Fruit fly (Drosophila melanogaster) whole organism, embryonic: ENCODE data around the gene ver.

Experiments used
- B-H1 ChIP-seq: fragments of 200-800 bp; sonication (Bioruptor generic); IDR thresholded peaks from 3 replicates; pipeline ENCODE4 v1.3.6; 2022; ENCODE audit warnings: missing biosample characterization, missing genetic modification characterization
- Blimp-1 ChIP-seq: fragments of 200-800 bp; sonication (Bioruptor generic); optimal IDR thresholded peaks from 3 replicates; lab custom pipeline; 2018; ENCODE audit warnings: missing biosample characterization, missing genetic modification characterization, mild to moderate bottlenecking, moderate library complexity, missing genetic modification reagents
- C15 ChIP-seq: fragments of 200-800 bp; sonication (Bioruptor generic); IDR thresholded peaks from 3 replicates; pipeline ENCODE4 v1.3.6; 2022; ENCODE audit warnings: missing biosample characterization, missing genetic modification characterization
- CG13296 ChIP-seq: fragments of 200-800 bp; sonication (Bioruptor generic); optimal IDR thresholded peaks from 3 replicates; lab custom pipeline; 2018; ENCODE audit warnings: missing biosample characterization, mild to moderate bottlenecking, missing genetic modification characterization
- CG15601 ChIP-seq: fragments of 200-800 bp; sonication (Bioruptor generic); optimal IDR thresholded peaks from 3 replicates; lab custom pipeline; 2019; ENCODE audit warnings: missing biosample characterization, mild to moderate bottlenecking, missing genetic modification characterization, moderate library complexity
- CG17802 ChIP-seq: fragments of 200-800 bp; sonication (Bioruptor generic); optimal IDR thresholded peaks from 2 replicates; lab custom pipeline; 2018; ENCODE audit warnings: missing biosample characterization, mild to moderate bottlenecking, missing genetic modification characterization, moderate library complexity
- CG32772 ChIP-seq: fragments of 200-800 bp; sonication (Bioruptor generic); IDR thresholded peaks from 2 replicates; pipeline ENCODE4 v1.3.6; 2022; ENCODE audit warnings: missing biosample characterization, missing genetic modification characterization
- CG4360 ChIP-seq: fragments of 200-800 bp; sonication (Bioruptor generic); IDR thresholded peaks from 2 replicates; pipeline ENCODE4 v1.3.6; 2022; ENCODE audit warnings: missing biosample characterization, missing genetic modification characterization
- CG4730 ChIP-seq: fragments of 200-800 bp; sonication (Bioruptor generic); IDR thresholded peaks from 2 replicates; pipeline ENCODE4 v1.3.6; 2022; ENCODE audit warnings: missing biosample characterization, missing genetic modification characterization
- CG4820 ChIP-seq: fragments of 200-800 bp; sonication (Bioruptor generic); optimal IDR thresholded peaks from 3 replicates; lab custom pipeline; 2016; ENCODE audit warnings: missing biosample characterization, missing genetic modification characterization
- CG5245 ChIP-seq: fragments of 200-800 bp; sonication (Bioruptor generic); optimal IDR thresholded peaks from 3 replicates; lab custom pipeline; 2016; ENCODE audit warnings: missing biosample characterization, missing genetic modification characterization
- CG6272 ChIP-seq: fragments of 200-800 bp; sonication (Bioruptor generic); IDR thresholded peaks from 2 replicates; pipeline ENCODE4 v1.3.6; 2022; ENCODE audit warnings: missing biosample characterization, missing genetic modification characterization
- CG6791 ChIP-seq: fragments of 200-800 bp; sonication (Bioruptor generic); IDR thresholded peaks from 3 replicates; pipeline ENCODE4 v1.3.6; 2022; ENCODE audit warnings: missing biosample characterization, missing genetic modification characterization; ENCODE audit not compliant: partially characterized antibody
- CG7745 ChIP-seq: fragments of 200-800 bp; sonication (Bioruptor generic); optimal IDR thresholded peaks from 2 replicates; lab custom pipeline; 2018; ENCODE audit warnings: missing biosample characterization, mild to moderate bottlenecking, missing genetic modification characterization, moderate library complexity
- CG7839 ChIP-seq: fragments of 200-800 bp; sonication (Bioruptor generic); optimal IDR thresholded peaks from 3 replicates; lab custom pipeline; 2018; ENCODE audit warnings: missing biosample characterization, mild to moderate bottlenecking, missing genetic modification characterization, moderate library complexity
- CG8924 ChIP-seq: fragments of 200-800 bp; optimal IDR thresholded peaks from 3 replicates; lab custom pipeline; 2019; ENCODE audit warnings: missing biosample characterization, mild to moderate bottlenecking, missing genetic modification characterization, moderate library complexity
- CTCF ChIP-seq: fragments of 200-800 bp; sonication (Bioruptor generic); optimal IDR thresholded peaks from 2 replicates; lab custom pipeline; 2017; ENCODE audit warnings: missing biosample characterization, mild to moderate bottlenecking, missing genetic modification characterization, moderate library complexity
- Dfd ChIP-seq, 2 experiments: fragments of >200 bp; optimal IDR thresholded peaks; 2 replicates each; lab custom pipeline; 2017; ENCODE audit warnings: missing biosample characterization in 2 of 2, missing genetic modification characterization in 2 of 2
- Dip3 ChIP-seq: fragments of 200-800 bp; sonication (Bioruptor generic); optimal IDR thresholded peaks from 3 replicates; lab custom pipeline; 2016; ENCODE audit warnings: missing biosample characterization, missing genetic modification characterization
- Lhr ChIP-seq: fragments of 200-800 bp; sonication (Bioruptor generic); optimal IDR thresholded peaks from 3 replicates; lab custom pipeline; 2017; ENCODE audit warnings: mild to moderate bottlenecking, missing biosample characterization, missing genetic modification reagents, missing genetic modification characterization
- Usf ChIP-seq: fragments of 200-800 bp; sonication (Bioruptor generic); optimal IDR thresholded peaks from 2 replicates; lab custom pipeline; 2017; ENCODE audit warnings: missing genotype, missing biosample characterization, missing genetic modification characterization
- ap ChIP-seq: fragments of 200-800 bp; sonication (Bioruptor generic); IDR thresholded peaks from 2 replicates; pipeline ENCODE4 v1.3.6; 2022; ENCODE audit warnings: missing biosample characterization, missing genetic modification characterization
- az2 ChIP-seq: fragments of 200-800 bp; sonication (Bioruptor generic); optimal IDR thresholded peaks from 3 replicates; lab custom pipeline; 2016; ENCODE audit warnings: missing biosample characterization, missing genetic modification characterization
- corto ChIP-seq: fragments of 200-800 bp; sonication (Bioruptor generic); optimal IDR thresholded peaks from 2 replicates; lab custom pipeline; 2016; ENCODE audit warnings: missing biosample characterization, mild to moderate bottlenecking, missing genetic modification characterization, moderate library complexity
- croc ChIP-seq: fragments of 200-800 bp; sonication (Bioruptor generic); conservative IDR thresholded peaks from 3 replicates; pipeline ENCODE4 v1.3.6; 2022; ENCODE audit warnings: missing biosample characterization, missing genetic modification characterization
- cwo ChIP-seq: fragments of 200-800 bp; sonication (Bioruptor generic); optimal IDR thresholded peaks from 3 replicates; lab custom pipeline; 2017; ENCODE audit warnings: missing biosample characterization, missing genetic modification characterization, mild to moderate bottlenecking, moderate library complexity, missing genetic modification reagents
- fd3F ChIP-seq: fragments of 200-800 bp; sonication (Bioruptor generic); optimal IDR thresholded peaks from 2 replicates; lab custom pipeline; 2018; ENCODE audit warnings: missing biosample characterization, mild to moderate bottlenecking, missing genetic modification characterization, moderate library complexity
- fd96Cb ChIP-seq: fragments of 200-800 bp; sonication (Bioruptor generic); optimal IDR thresholded peaks from 2 replicates; lab custom pipeline; 2018; ENCODE audit warnings: missing biosample characterization, mild to moderate bottlenecking, missing genetic modification characterization, moderate library complexity
- ftz-f1 ChIP-seq: fragments of 200-800 bp; sonication (Bioruptor generic); optimal IDR thresholded peaks from 2 replicates; lab custom pipeline; 2016; ENCODE audit warnings: missing biosample characterization, missing genetic modification characterization
- gt ChIP-seq: fragments of 200-800 bp; sonication (Bioruptor generic); IDR thresholded peaks from 2 replicates; pipeline ENCODE4 v1.3.6; 2022; ENCODE audit warnings: missing biosample characterization, missing genetic modification characterization
- hb ChIP-seq: fragments of 200-800 bp; sonication (Bioruptor generic); IDR thresholded peaks from 3 replicates; pipeline ENCODE4 v1.3.6; 2022; ENCODE audit warnings: missing biosample characterization, missing genetic modification characterization; ENCODE audit not compliant: partially characterized antibody
- hkb ChIP-seq, 2 experiments: fragments of 200-800 bp in 1 of 2; fragments of >200 bp in 1 of 2; sonication (Bioruptor generic) in 1 of 2; IDR thresholded peaks in 1 of 2; optimal IDR thresholded peaks in 1 of 2; 2 replicates each; pipeline versions ENCODE4 v1.3.6 to Lab custom; 2017 to 2022; ENCODE audit warnings: missing biosample characterization in 1 of 2, missing genetic modification characterization in 1 of 2
- klu ChIP-seq: fragments of 200-800 bp; sonication (Bioruptor generic); IDR thresholded peaks from 2 replicates; pipeline ENCODE4 v1.3.6; 2022; ENCODE audit warnings: missing biosample characterization, missing genetic modification characterization
- knrl ChIP-seq: fragments of 200-800 bp; sonication (Bioruptor generic); IDR thresholded peaks from 3 replicates; pipeline ENCODE4 v1.3.6; 2022; ENCODE audit warnings: missing biosample characterization, missing genetic modification characterization; ENCODE audit not compliant: partially characterized antibody
- lov ChIP-seq, 2 experiments: fragments of 200-800 bp in 1 of 2; fragments of >200 bp in 1 of 2; sonication (Bioruptor generic) in 1 of 2; IDR thresholded peaks in 1 of 2; optimal IDR thresholded peaks in 1 of 2; 2 replicates in 1 of 2; 3 replicates in 1 of 2; pipeline versions ENCODE4 v1.3.6 to Lab custom; 2017 to 2022; ENCODE audit warnings: missing biosample characterization in 1 of 2, missing genetic modification characterization in 1 of 2
- maf-S ChIP-seq: fragments of 200-800 bp; sonication (Bioruptor generic); optimal IDR thresholded peaks from 2 replicates; lab custom pipeline; 2016; ENCODE audit warnings: missing biosample characterization, missing genetic modification characterization
- mirr ChIP-seq: fragments of 200-800 bp; sonication (Bioruptor generic); optimal IDR thresholded peaks from 3 replicates; lab custom pipeline; 2018; ENCODE audit warnings: missing biosample characterization, mild to moderate bottlenecking, missing genetic modification characterization
- mld ChIP-seq: fragments of 200-800 bp; sonication (Bioruptor generic); IDR thresholded peaks from 3 replicates; pipeline ENCODE4 v1.3.6; 2022; ENCODE audit warnings: missing biosample characterization, missing genetic modification characterization; ENCODE audit not compliant: partially characterized antibody
- pb ChIP-seq: fragments of 200-800 bp; sonication (Bioruptor generic); optimal IDR thresholded peaks from 3 replicates; lab custom pipeline; 2016; ENCODE audit warnings: missing biosample characterization, missing genetic modification characterization
- prd ChIP-seq, 3 experiments: fragments of >200 bp in 2 of 3; fragments of 200-800 bp in 1 of 3; sonication (Bioruptor generic) in 1 of 3; optimal IDR thresholded peaks in 2 of 3; IDR thresholded peaks in 1 of 3; 2 replicates in 2 of 3; 3 replicates in 1 of 3; pipeline versions ENCODE4 v1.3.6 to Lab custom; 2017 to 2022; ENCODE audit warnings: missing biosample characterization in 1 of 3, missing genetic modification characterization in 1 of 3
- repo ChIP-seq: fragments of 200-800 bp; sonication (Bioruptor generic); optimal IDR thresholded peaks from 2 replicates; lab custom pipeline; 2016; ENCODE audit warnings: missing biosample characterization, missing genetic modification characterization
- seq ChIP-seq: fragments of 200-800 bp; sonication (Bioruptor generic); IDR thresholded peaks from 2 replicates; pipeline ENCODE4 v1.3.6; 2022; ENCODE audit warnings: missing biosample characterization, missing genetic modification characterization
- sisA ChIP-seq: fragments of 200-800 bp; sonication (Bioruptor generic); IDR thresholded peaks from 2 replicates; pipeline ENCODE4 v1.3.6; 2022; ENCODE audit warnings: missing biosample characterization, missing genetic modification characterization
- so ChIP-seq: fragments of 200-800 bp; sonication (Bioruptor generic); IDR thresholded peaks from 3 replicates; pipeline ENCODE4 v1.3.6; 2022; ENCODE audit warnings: missing biosample characterization, missing genetic modification characterization
- sqz ChIP-seq: fragments of 200-800 bp; sonication (Bioruptor generic); optimal IDR thresholded peaks from 3 replicates; lab custom pipeline; 2018; ENCODE audit warnings: missing biosample characterization, mild to moderate bottlenecking, missing genetic modification characterization
- stc ChIP-seq: fragments of 200-800 bp; sonication (Bioruptor generic); IDR thresholded peaks from 2 replicates; pipeline ENCODE4 v1.3.6; 2022; ENCODE audit warnings: missing biosample characterization, missing genetic modification characterization
- sug ChIP-seq: fragments of 200-800 bp; optimal IDR thresholded peaks from 2 replicates; lab custom pipeline; 2019; ENCODE audit warnings: missing biosample characterization, mild to moderate bottlenecking, missing genetic modification characterization, moderate library complexity
- usp ChIP-seq: fragments of >200 bp; optimal IDR thresholded peaks from 2 replicates; lab custom pipeline; 2017; ENCODE audit warnings: missing biosample characterization, missing genetic modification characterization

The ver gene

dm6 chr3L:12490418-12491035 lies 33.3 kb upstream of the ver start, which contains the start of gene CG10660 (continued):
- peak; percentile 94 for TF ChIP-seq CG7839 (tag; lab: Kevin White, UChicago)
- TF ChIP-seq hkb (optimal IDR thresholded peaks at IDR 0.05; lab: Kevin White, UChicago), result no peak
- peak; percentile 95 for TF ChIP-seq hkb (GFP tag; IDR thresholded peaks at IDR 0.05; lab: Robert Waterston, UW)
- peak; percentile 64 for TF ChIP-seq sqz (GFP tag; lab: Kevin White, UChicago)
- TF ChIP-seq corto (GFP tag; lab: Kevin White, UChicago), result peak; percentile 83
- peak; percentile 76 for TF ChIP-seq fd3F (GFP tag; lab: Kevin White, UChicago)
- peak; percentile 90 for TF ChIP-seq stc (GFP tag; lab: Robert Waterston, UW)
- TF ChIP-seq CG8924 (tag; lab: Kevin White, UChicago), result peak; percentile 93
- peak; percentile 13 for TF ChIP-seq mirr (GFP tag; lab: Kevin White, UChicago)
- TF ChIP-seq gt, result no peak
- TF ChIP-seq maf-S (GFP tag; lab: Kevin White, UChicago), result peak; percentile 55
- peak; percentile 81 for TF ChIP-seq ap (GFP tag; lab: Robert Waterston, UW)
- peak; percentile 63 for TF ChIP-seq croc (GFP tag; lab: Robert Waterston, UW)
- peak; percentile 87 for TF ChIP-seq CG4820 (GFP tag; lab: Kevin White, UChicago)
- no peak for TF ChIP-seq C15
- TF ChIP-seq sisA, result peak; percentile 87
- peak; percentile 67 for TF ChIP-seq sug (tag; lab: Kevin White, UChicago)
- no peak for TF ChIP-seq CG6791 (GFP tag; lab: Robert Waterston, UW)
- peak; percentile 89 for TF ChIP-seq az2 (GFP tag; lab: Kevin White, UChicago)
- TF ChIP-seq CG4360 (GFP tag; lab: Robert Waterston, UW), result 0 out of 2 replicates have a peak, but pooled peaks have one; percentile 42
- no peak for TF ChIP-seq Dfd (GFP tag; optimal IDR thresholded peaks at IDR 0.05; lab: Kevin White, UChicago)
- TF ChIP-seq hb (GFP tag; lab: Robert Waterston, UW), result no peak
- TF ChIP-seq seq (GFP tag; lab: Robert Waterston, UW), result peak; percentile 88
- peak; percentile 69 for TF ChIP-seq Dip3 (GFP tag; lab: Kevin White, UChicago)
- no peak for TF ChIP-seq ftz-f1 (GFP tag; lab: Kevin White, UChicago)
- peak; percentile 77 for TF ChIP-seq CG32772 (GFP tag; lab: Robert Waterston, UW)
- no peak for TF ChIP-seq CG6272
- no peak for TF ChIP-seq knrl (GFP tag; lab: Robert Waterston, UW)
- TF ChIP-seq CTCF (GFP tag; lab: Kevin White, UChicago), result peak; percentile 41
- peak; percentile 60 for TF ChIP-seq Usf (GFP tag; lab: Kevin White, UChicago)
- TF ChIP-seq so, result peak; percentile 91
- peak; percentile 65 for TF ChIP-seq CG17802 (tag; lab: Kevin White, UChicago)
- peak; percentile 75 for TF ChIP-seq cwo (GFP tag; lab: Kevin White, UChicago)
- peak; percentile 66 for TF ChIP-seq Lhr (GFP tag; lab: Kevin White, UChicago)
- peak; percentile 45 for TF ChIP-seq pb (GFP tag; lab: Kevin White, UChicago)
- TF ChIP-seq CG4730 (GFP tag; lab: Robert Waterston, UW), result peak; percentile 67; the same call in 1 of the 2 replicates
- peak; percentile 52 for TF ChIP-seq CG13296
- peak; percentile 91 for TF ChIP-seq fd96Cb (tag; lab: Kevin White, UChicago)
- TF ChIP-seq klu (GFP tag; lab: Robert Waterston, UW), result peak; percentile 23; the same call in 1 of the 2 replicates
- TF ChIP-seq CG7745, result peak; percentile 12
- TF ChIP-seq mld (GFP tag; lab: Robert Waterston, UW), result no peak
- no peak for TF ChIP-seq usp
- TF ChIP-seq repo (GFP tag; lab: Kevin White, UChicago), result peak; percentile 35
- peak; percentile 90 for TF ChIP-seq Blimp-1 (GFP tag; lab: Kevin White, UChicago)
- peak; percentile 87 for TF ChIP-seq CG15601 (tag; lab: Kevin White, UChicago)
- no peak for TF ChIP-seq prd (optimal IDR thresholded peaks at IDR 0.05; lab: Kevin White, UChicago)
- TF ChIP-seq prd (GFP tag; IDR thresholded peaks at IDR 0.05; lab: Robert Waterston, UW), result peak; percentile 87
- peak; percentile 85 for TF ChIP-seq B-H1 (GFP tag; lab: Robert Waterston, UW)
- TF ChIP-seq CG5245 (GFP tag; lab: Kevin White, UChicago), result peak; percentile 90
- no peak for TF ChIP-seq lov (optimal IDR thresholded peaks at IDR 0.05; lab: Kevin White, UChicago)
- peak; percentile 76; the same call in 1 of the 3 replicates for TF ChIP-seq lov (GFP tag; IDR thresholded peaks at IDR 0.05; lab: Robert Waterston, UW)
